Worm (Caenorhabditis elegans) whole organism, mixed stage, embryonic: Measurements from ENCODE around the gene lgc-35.

Experiments used
- ceh-83 ChIP-seq: fragments of 200-800 bp; sonication (Bioruptor generic); optimal IDR thresholded peaks from 2 replicates; lab custom pipeline; 2018; ENCODE audit warnings: mild to moderate bottlenecking, missing genetic modification characterization, missing compliant biosample characterization
- mls-2 ChIP-seq: sonication (generic microtip); optimal IDR thresholded peaks from 2 replicates; lab custom pipeline; 2016; ENCODE audit warnings: mild to moderate bottlenecking, missing genetic modification characterization, moderate library complexity, missing compliant biosample characterization
- nhr-237 ChIP-seq: fragments of 150-350 bp; optimal IDR thresholded peaks from 2 replicates; lab custom pipeline; 2014; ENCODE audit warnings: missing biosample characterization, missing genetic modification characterization

- TF ChIP-seq mls-2 (tag; lab: Kevin White, UChicago): no peak
- TF ChIP-seq ceh-83 (GFP tag; lab: Kevin White, UChicago): no peak
- no peak for TF ChIP-seq nhr-237 (tag; lab: Kevin White, UChicago)
These were observed 34.1 kb downstream of the lgc-35 start for ce11 chrII:12805765-12806384.
